Worm (Caenorhabditis elegans) whole organism, L2 larva: ENCODE measurements around the gene nhr-138.

ENCODE experiments used
- R02D3.7 ChIP-seq: fragments of 150-350 bp; optimal IDR thresholded peaks from 2 replicates; lab custom pipeline; 2014; ENCODE audit warnings: missing biosample characterization, missing genetic modification characterization
- Y55F3AM.14 ChIP-seq: fragments of 200-800 bp; sonication (Bioruptor generic); optimal IDR thresholded peaks from 2 replicates; lab custom pipeline; 2018; ENCODE audit warnings: mild to moderate bottlenecking, missing genetic modification characterization, missing compliant biosample characterization
- ama-1 ChIP-seq: fragments of 150-350 bp; optimal IDR thresholded peaks from 2 replicates; lab custom pipeline; 2018; ENCODE audit warnings: inconsistent platforms
- crh-2 ChIP-seq: sonication (generic microtip); optimal IDR thresholded peaks from 2 replicates; lab custom pipeline; 2017; ENCODE audit warnings: missing biosample characterization, missing genetic modification characterization
- egl-27 ChIP-seq: sonication (generic microtip); optimal IDR thresholded peaks from 3 replicates; lab custom pipeline; 2017; ENCODE audit warnings: missing biosample characterization, missing genetic modification reagents, missing genetic modification characterization
- elt-3 ChIP-seq: sonication (generic microtip); optimal IDR thresholded peaks from 2 replicates; lab custom pipeline; 2017; ENCODE audit warnings: missing biosample characterization, missing genetic modification characterization
- mdl-1 ChIP-seq, 2 experiments: fragments of 150-350 bp in 1 of 2; sonication (generic microtip) in 1 of 2; optimal IDR thresholded peaks; 2 replicates each; lab custom pipeline; 2017; ENCODE audit warnings: missing biosample characterization in 2 of 2, missing genetic modification characterization in 2 of 2
- nhr-11 ChIP-seq: fragments of 150-350 bp; optimal IDR thresholded peaks from 2 replicates; lab custom pipeline; 2014; ENCODE audit warnings: missing biosample characterization, missing genetic modification characterization
- nhr-12 ChIP-seq: fragments of 150-350 bp; optimal IDR thresholded peaks from 2 replicates; lab custom pipeline; 2014; ENCODE audit warnings: missing biosample characterization, missing genetic modification characterization
- nhr-23 ChIP-seq: fragments of 150-350 bp; optimal IDR thresholded peaks from 2 replicates; lab custom pipeline; 2014; ENCODE audit warnings: missing biosample characterization, missing genetic modification reagents, missing genetic modification characterization
- nhr-237 ChIP-seq: fragments of 150-350 bp; optimal IDR thresholded peaks from 2 replicates; lab custom pipeline; 2014; ENCODE audit warnings: missing biosample characterization, missing genetic modification characterization
- snpc-4 ChIP-seq: fragments of 150-350 bp; optimal IDR thresholded peaks from 2 replicates; lab custom pipeline; 2014; ENCODE audit warnings: missing biosample characterization, missing genetic modification characterization
- unc-55 ChIP-seq: fragments of 150-350 bp; sonication (generic microtip); optimal IDR thresholded peaks from 3 replicates; lab custom pipeline; 2014; ENCODE audit warnings: missing biosample characterization, missing genetic modification reagents, missing genetic modification characterization
- ztf-11 ChIP-seq: sonication (generic microtip); optimal IDR thresholded peaks from 2 replicates; lab custom pipeline; 2017; ENCODE audit warnings: missing biosample characterization, missing genetic modification characterization

DNA sequence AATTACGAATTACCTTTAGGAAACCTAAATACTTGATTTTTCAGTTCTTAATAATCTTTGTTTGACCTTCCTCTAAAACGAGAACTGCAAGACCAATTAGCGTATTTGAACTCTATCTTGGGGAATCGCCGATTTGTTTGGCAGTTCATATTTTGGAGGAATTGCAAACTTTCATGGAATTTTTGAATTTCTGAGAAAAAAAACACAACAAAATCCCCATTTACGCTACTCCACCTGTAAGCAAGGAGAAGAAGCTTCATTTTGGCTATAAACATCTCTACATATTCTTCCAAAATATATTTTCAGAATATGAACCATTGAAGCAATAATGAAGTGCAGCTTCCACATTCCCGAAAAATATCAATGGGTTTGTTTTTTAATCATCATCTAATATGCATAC is 32.2 kb upstream of the nhr-138 start, which contains the start of gene twk-9:
- TF ChIP-seq nhr-11 (tag; lab: Kevin White, UChicago) (no peak), crh-2 (no peak), snpc-4 (tag; lab: Kevin White, UChicago) (no peak), nhr-237 (tag; lab: Kevin White, UChicago) (no peak), ztf-11 (tag; lab: Kevin White, UChicago) (no peak), nhr-23 (tag; lab: Kevin White, UChicago) (no peak), elt-3 (no peak), ama-1 (no peak), nhr-12 (no peak), Y55F3AM.14 (GFP tag; lab: Kevin White, UChicago) (no peak), mdl-1 (tag; optimal IDR thresholded peaks at IDR 0.05; lab: Kevin White, UChicago) (no peak), unc-55 (GFP tag; lab: Kevin White, UChicago) (no peak), R02D3.7 (tag; lab: Kevin White, UChicago) (no peak), egl-27 (tag; lab: Kevin White, UChicago) (no peak)
